Worm (Caenorhabditis elegans) whole organism, late embryonic: ENCODE data around the gene K02E7.12.

Source experiments
- K02D7.2 ChIP-seq: sonication (generic microtip); optimal IDR thresholded peaks from 2 replicates; lab custom pipeline; 2017; ENCODE audit warnings: mild to moderate bottlenecking, missing genetic modification characterization, missing compliant biosample characterization
- K09A11.1 ChIP-seq: sonication (generic microtip); optimal IDR thresholded peaks from 2 replicates; lab custom pipeline; 2017; ENCODE audit warnings: antibody characterized with exemption, mild to moderate bottlenecking, missing genetic modification characterization, missing compliant biosample characterization; ENCODE audit not compliant: insufficient read depth
- ahr-1 ChIP-seq: sonication (generic microtip); optimal IDR thresholded peaks from 2 replicates; lab custom pipeline; 2016; ENCODE audit warnings: missing genetic modification characterization, missing compliant biosample characterization
- ama-1 ChIP-seq: fragments of 150-350 bp; optimal IDR thresholded peaks from 2 replicates; lab custom pipeline; 2014
- ceh-18 ChIP-seq: sonication (generic microtip); optimal IDR thresholded peaks from 2 replicates; lab custom pipeline; 2016; ENCODE audit warnings: missing genetic modification characterization, missing compliant biosample characterization
- ceh-2 ChIP-seq: sonication (generic microtip); optimal IDR thresholded peaks from 2 replicates; lab custom pipeline; 2016; ENCODE audit warnings: missing genotype, missing genetic modification characterization, missing compliant biosample characterization
- ceh-22 ChIP-seq: sonication (generic microtip); optimal IDR thresholded peaks from 2 replicates; lab custom pipeline; 2017; ENCODE audit warnings: missing biosample characterization, missing genetic modification characterization
- ceh-30 ChIP-seq: fragments of 150-350 bp; optimal IDR thresholded peaks from 2 replicates; lab custom pipeline; 2014; ENCODE audit warnings: missing biosample characterization, missing genetic modification characterization
- ceh-31 ChIP-seq: sonication (generic microtip); optimal IDR thresholded peaks from 2 replicates; lab custom pipeline; 2016; ENCODE audit warnings: missing genetic modification characterization, missing compliant biosample characterization
- ceh-45 ChIP-seq: fragments of 200-800 bp; sonication (Bioruptor generic); IDR thresholded peaks from 2 replicates; pipeline ENCODE4 v1.3.6; 2022; ENCODE audit warnings: missing genetic modification reagents, missing genetic modification characterization, missing compliant biosample characterization
- ceh-48 ChIP-seq: sonication (generic microtip); optimal IDR thresholded peaks from 2 replicates; lab custom pipeline; 2016; ENCODE audit warnings: missing genetic modification characterization, inconsistent platforms, missing compliant biosample characterization
- ceh-6 ChIP-seq: fragments of 200-800 bp; sonication (Bioruptor generic); optimal IDR thresholded peaks from 2 replicates; lab custom pipeline; 2018; ENCODE audit warnings: mild to moderate bottlenecking, missing genetic modification characterization, missing compliant biosample characterization
- ceh-9 ChIP-seq: sonication (generic microtip); optimal IDR thresholded peaks from 2 replicates; lab custom pipeline; 2016; ENCODE audit warnings: mild to moderate bottlenecking, missing genetic modification characterization, inconsistent platforms, missing compliant biosample characterization
- ets-4 ChIP-seq: sonication (generic microtip); optimal IDR thresholded peaks from 2 replicates; lab custom pipeline; 2016; ENCODE audit warnings: missing genetic modification characterization, missing compliant biosample characterization
- fkh-10 ChIP-seq: fragments of 150-350 bp; optimal IDR thresholded peaks from 2 replicates; lab custom pipeline; 2014; ENCODE audit warnings: missing biosample characterization, missing genetic modification reagents, missing genetic modification characterization
- fkh-6 ChIP-seq: sonication (generic microtip); optimal IDR thresholded peaks from 2 replicates; lab custom pipeline; 2016; ENCODE audit warnings: missing genetic modification characterization, missing compliant biosample characterization
- gmeb-2 ChIP-seq: sonication (generic microtip); optimal IDR thresholded peaks from 2 replicates; lab custom pipeline; 2016; ENCODE audit warnings: missing genetic modification characterization, inconsistent platforms, missing compliant biosample characterization
- hlh-13 ChIP-seq: fragments of 200-800 bp; sonication (Bioruptor generic); optimal IDR thresholded peaks from 2 replicates; lab custom pipeline; 2018; ENCODE audit warnings: mild to moderate bottlenecking, missing genetic modification characterization, missing compliant biosample characterization
- hlh-8 ChIP-seq: sonication (generic microtip); optimal IDR thresholded peaks from 2 replicates; lab custom pipeline; 2016; ENCODE audit warnings: missing genotype, missing genetic modification characterization, missing compliant biosample characterization
- lim-6 ChIP-seq: sonication (generic microtip); optimal IDR thresholded peaks from 2 replicates; lab custom pipeline; 2016; ENCODE audit warnings: missing genetic modification characterization, missing compliant biosample characterization
- mec-3 ChIP-seq: sonication (generic microtip); optimal IDR thresholded peaks from 2 replicates; lab custom pipeline; 2016; ENCODE audit warnings: borderline replicate concordance, missing genetic modification characterization, missing compliant biosample characterization
- npax-4 ChIP-seq: sonication (generic microtip); optimal IDR thresholded peaks from 2 replicates; lab custom pipeline; 2016; ENCODE audit warnings: missing genetic modification characterization, missing compliant biosample characterization
- odd-2 ChIP-seq: sonication (generic microtip); optimal IDR thresholded peaks from 2 replicates; lab custom pipeline; 2017; ENCODE audit warnings: antibody characterized with exemption, mild to moderate bottlenecking, missing genetic modification characterization, missing compliant biosample characterization
- pqm-1 ChIP-seq: sonication (generic microtip); optimal IDR thresholded peaks from 2 replicates; lab custom pipeline; 2016; ENCODE audit warnings: missing genetic modification characterization, missing compliant biosample characterization
- ref-2 ChIP-seq: sonication (generic microtip); optimal IDR thresholded peaks from 2 replicates; lab custom pipeline; 2016; ENCODE audit warnings: missing genetic modification characterization, missing compliant biosample characterization
- rnt-1 ChIP-seq: sonication (generic microtip); optimal IDR thresholded peaks from 2 replicates; lab custom pipeline; 2016; ENCODE audit warnings: missing genetic modification characterization, missing compliant biosample characterization
- sox-2 ChIP-seq: fragments of 200-800 bp; sonication (Bioruptor generic); IDR thresholded peaks from 2 replicates; pipeline ENCODE4 v1.3.6; 2022; ENCODE audit warnings: missing genetic modification reagents, missing genetic modification characterization, missing compliant biosample characterization
- sox-4 ChIP-seq: sonication (generic microtip); optimal IDR thresholded peaks from 2 replicates; lab custom pipeline; 2017; ENCODE audit warnings: mild to moderate bottlenecking, missing genetic modification characterization, inconsistent platforms, missing compliant biosample characterization
- syd-9 ChIP-seq: sonication (generic microtip); optimal IDR thresholded peaks from 2 replicates; lab custom pipeline; 2016; ENCODE audit warnings: mild to moderate bottlenecking, missing genetic modification characterization, moderate library complexity, missing compliant biosample characterization
- unc-55 ChIP-seq: sonication (generic microtip); optimal IDR thresholded peaks from 2 replicates; lab custom pipeline; 2017; ENCODE audit warnings: missing biosample characterization, missing genetic modification reagents, missing genetic modification characterization
- unc-86 ChIP-seq: sonication (generic microtip); optimal IDR thresholded peaks from 2 replicates; lab custom pipeline; 2016; ENCODE audit warnings: missing genetic modification characterization, missing compliant biosample characterization
- zip-5 ChIP-seq: sonication (generic microtip); optimal IDR thresholded peaks from 2 replicates; lab custom pipeline; 2016; ENCODE audit warnings: missing genetic modification characterization, missing compliant biosample characterization
- ztf-16 ChIP-seq: sonication (generic microtip); optimal IDR thresholded peaks from 2 replicates; lab custom pipeline; 2017; ENCODE audit warnings: missing genetic modification characterization, missing compliant biosample characterization

The K02E7.12 gene

ce11 chrII:1084899-1085298 is 13.9 kb downstream of the K02E7.12 start (continued):
- TF ChIP-seq ama-1 (lab: Kevin White, UChicago) (no peak), fkh-10 (GFP tag; lab: Kevin White, UChicago) (no peak), sox-2 (GFP tag; lab: Robert Waterston, UW) (no peak)
- TF ChIP-seq, all 69 proteins: peak for 5

- no peak for TF ChIP-seq gmeb-2 (tag; lab: Kevin White, UChicago)
- TF ChIP-seq ceh-31 (tag; lab: Kevin White, UChicago) = no peak
- no peak for TF ChIP-seq unc-86
- TF ChIP-seq ets-4 (tag; lab: Kevin White, UChicago) = no peak
- no peak for TF ChIP-seq lim-6 (tag; lab: Kevin White, UChicago)
- TF ChIP-seq unc-55 (GFP tag; lab: Kevin White, UChicago) = no peak
- TF ChIP-seq mec-3 (tag; lab: Kevin White, UChicago) = no peak
- no peak for TF ChIP-seq odd-2
- TF ChIP-seq ceh-6 (GFP tag; lab: Kevin White, UChicago) = no peak
- no peak for TF ChIP-seq ztf-16
- no peak for TF ChIP-seq K09A11.1 (tag; lab: Kevin White, UChicago)
- no peak for TF ChIP-seq pqm-1 (tag; lab: Kevin White, UChicago)
- no peak for TF ChIP-seq ref-2
- TF ChIP-seq zip-5 (tag; lab: Kevin White, UChicago) = no peak
- TF ChIP-seq, all 69 proteins: peak for 0
These were observed 14.6 kb downstream of the K02E7.12 start for ce11 chrII:1085546-1085945.

ce11 chrII:1086479-1086878 is 15.5 kb downstream of the K02E7.12 start:
- TF ChIP-seq ceh-2 (tag; lab: Kevin White, UChicago) = no peak
- TF ChIP-seq, all 69 proteins: peak for 0

ce11 chrII:1088527-1089230 is 17.7 kb downstream of the K02E7.12 start:
- TF ChIP-seq npax-4 (tag; lab: Kevin White, UChicago) (no peak), ceh-22 (tag; lab: Kevin White, UChicago) (no peak), K02D7.2 (no peak), ets-4 (tag; lab: Kevin White, UChicago) (no peak), ceh-9 (tag; lab: Kevin White, UChicago) (no peak)

ce11 chrII:1090743-1091142 is 19.8 kb downstream of the K02E7.12 start:
- TF ChIP-seq ceh-45 (GFP tag; lab: Robert Waterston, UW) (no peak), ceh-6 (GFP tag; lab: Kevin White, UChicago) (no peak), ceh-30 (tag; lab: Kevin White, UChicago) (no peak)
- TF ChIP-seq, all 69 proteins: peak for 0

- TF ChIP-seq rnt-1 (tag; lab: Kevin White, UChicago) (no peak), fkh-6 (tag; lab: Kevin White, UChicago) (no peak), ceh-18 (no peak), syd-9 (tag; lab: Kevin White, UChicago) (no peak), unc-86 (no peak), ahr-1 (tag; lab: Kevin White, UChicago) (no peak), hlh-8 (no peak), unc-55 (GFP tag; lab: Kevin White, UChicago) (no peak), ztf-16 (no peak), hlh-13 (GFP tag; lab: Kevin White, UChicago) (no peak), ceh-48 (tag; lab: Kevin White, UChicago) (no peak), ceh-6 (GFP tag; lab: Kevin White, UChicago) (no peak), lim-6 (tag; lab: Kevin White, UChicago) (no peak), npax-4 (tag; lab: Kevin White, UChicago) (no peak), sox-4 (tag; lab: Kevin White, UChicago) (no peak), gmeb-2 (tag; lab: Kevin White, UChicago) (no peak), mec-3 (tag; lab: Kevin White, UChicago) (no peak)
These were observed 20.7 kb downstream of the K02E7.12 start, which contains the start of gene snf-3 for ce11 chrII:1091706-1092105. TSS of gene snf-3 (plus strand) at chrII:1092006.
